Worm (Caenorhabditis elegans): ENCODE data around the gene srt-42.
A peak's percentile ranks its signal among the peaks of the same experiment; 100 is the strongest.
"Not testable (repeated sequence)": the region's sequence is repeated elsewhere in the genome, so short reads cannot be mapped to it uniquely, and the experiment has no call there.

srt-42 gene

DNA sequence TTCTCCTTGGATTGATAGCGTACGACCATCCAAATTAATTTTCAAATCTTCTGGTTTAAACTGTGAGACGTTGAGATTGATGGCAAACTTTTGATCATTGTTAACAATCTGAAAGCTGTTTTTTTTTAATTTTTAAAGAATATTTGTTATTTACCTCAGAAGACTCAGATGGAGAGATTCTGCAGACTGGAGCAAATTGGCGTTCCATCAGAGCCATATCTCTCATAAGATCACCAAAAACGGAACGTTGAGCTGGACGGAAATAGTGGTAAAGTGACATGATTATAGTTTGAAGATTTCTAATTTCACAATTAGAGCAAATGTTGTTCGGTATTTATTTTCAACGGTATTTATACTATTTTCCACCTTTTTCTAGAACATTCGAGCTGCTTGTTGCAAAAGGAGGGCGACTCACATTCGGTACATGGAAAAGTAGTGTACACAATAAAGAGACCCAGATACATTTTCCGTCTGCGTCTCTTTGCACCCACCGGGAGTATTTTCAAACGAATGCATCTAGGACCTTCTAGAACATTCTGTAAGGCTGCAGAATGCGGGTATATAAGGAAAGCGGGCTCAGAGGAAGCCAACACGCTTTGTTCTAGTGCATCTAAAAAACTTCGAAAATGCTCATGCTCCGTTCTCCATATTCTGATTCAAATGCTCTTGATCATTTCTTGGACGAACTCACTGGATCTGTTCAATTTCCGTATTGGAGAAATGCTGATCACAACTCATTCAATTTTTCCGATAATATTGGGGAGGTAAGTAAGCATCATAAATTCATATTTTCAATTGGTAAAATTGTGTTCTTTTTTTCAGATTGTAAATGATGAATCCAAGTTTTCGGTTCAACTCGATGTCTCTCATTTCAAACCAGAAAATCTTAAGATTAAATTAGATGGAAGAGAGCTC lies 2.4 kb upstream of the srt-42 start, which contains the start of the genes hsp-16.2 and hsp-16.41:
TSS of gene hsp-16.2 (minus strand) at position 313 of the 915 bp plus-strand sequence.
TSS of gene hsp-16.41 (plus strand) at position 534 of the 915 bp plus-strand sequence.
- TF ChIP-seq lsy-12 (tag; optimal IDR thresholded peaks at IDR 0.05) (peak; percentile 46), eor-1 (tag; optimal IDR thresholded peaks at IDR 0.05) (peak in 1 of 2 experiments; percentile 69), ztf-11 (tag; optimal IDR thresholded peaks at IDR 0.05) (no peak), ama-1 (optimal IDR thresholded peaks at IDR 0.05) (peak; percentile 95), nhr-25 (tag; optimal IDR thresholded peaks at IDR 0.05) (peak; percentile 6), pha-4 (tag; optimal IDR thresholded peaks at IDR 0.05) (peak; percentile 62), mml-1 (tag; optimal IDR thresholded peaks at IDR 0.05) (no peak), hmg-11 (tag; optimal IDR thresholded peaks at IDR 0.05) (peak; percentile 29), elt-2 (tag; optimal IDR thresholded peaks at IDR 0.05) (peak; percentile 28), lin-15B (tag; optimal IDR thresholded peaks at IDR 0.05) (no peak), skn-1 (tag; optimal IDR thresholded peaks at IDR 0.05) (peak; percentile 40), nhr-11 (tag; optimal IDR thresholded peaks at IDR 0.05) (no peak), elt-3 (tag; optimal IDR thresholded peaks at IDR 0.05) (no peak), nfya-1 (tag; optimal IDR thresholded peaks at IDR 0.05; ENCODE audit: insufficient read depth) (peak; percentile 81), ceh-9 (tag; optimal IDR thresholded peaks at IDR 0.05) (no peak), R02D3.7 (tag; optimal IDR thresholded peaks at IDR 0.05) (no peak), lin-39 (tag; optimal IDR thresholded peaks at IDR 0.05) (peak; percentile 49), sea-2 (GFP tag; optimal IDR thresholded peaks at IDR 0.05) (peak; percentile 65), mdl-1 (tag; optimal IDR thresholded peaks at IDR 0.05) (no peak), ztf-4 (tag; optimal IDR thresholded peaks at IDR 0.05) (no peak), tbx-2 (tag; optimal IDR thresholded peaks at IDR 0.05) (no peak), nhr-67 (tag; optimal IDR thresholded peaks at IDR 0.05) (no peak)

- TF ChIP-seq egl-5 (tag; optimal IDR thresholded peaks at IDR 0.05) = peak; percentile 19
- TF ChIP-seq nhr-25 (tag; optimal IDR thresholded peaks at IDR 0.05) = peak; percentile 13
- TF ChIP-seq ama-1 (optimal IDR thresholded peaks at IDR 0.05) = peak; percentile 92
- no peak for TF ChIP-seq snpc-4 (tag; optimal IDR thresholded peaks at IDR 0.05)
- TF ChIP-seq nfya-1 (tag; optimal IDR thresholded peaks at IDR 0.05; ENCODE audit: insufficient read depth) = peak; percentile 30
- peak; percentile 49 for TF ChIP-seq pha-4 (tag; optimal IDR thresholded peaks at IDR 0.05)
- TF ChIP-seq unc-62 (GFP tag; optimal IDR thresholded peaks at IDR 0.05) = no peak
Observed at ce11 chrV:1805724-1806316, 1.4 kb upstream of the srt-42 start.

DNA sequence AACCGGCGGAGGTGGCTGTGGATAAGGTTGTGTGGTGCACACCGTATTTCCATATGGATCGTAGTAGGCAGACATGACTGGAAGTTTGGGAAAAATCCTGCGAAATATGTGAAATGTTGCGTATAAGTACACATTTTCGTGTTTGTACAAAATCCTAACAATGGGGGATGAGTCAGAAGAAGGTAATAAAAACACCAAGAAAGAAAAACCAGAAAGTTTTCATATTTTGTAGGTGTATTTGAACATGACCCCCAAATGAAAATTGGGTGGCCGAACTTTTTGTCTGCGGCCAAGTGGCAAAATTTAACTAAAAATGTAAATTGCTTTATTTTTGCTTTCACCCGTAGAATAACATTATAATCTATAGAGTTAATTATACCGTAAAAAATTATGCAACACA lies 3.8 kb downstream of the srt-42 start, which contains the start of gene Y46H3A.4:
TSS of gene Y46H3A.4 (minus strand) at position 101 of the 400 bp plus-strand sequence.
- TF ChIP-seq fos-1 (tag; optimal IDR thresholded peaks at IDR 0.05) (no peak), ama-1 (optimal IDR thresholded peaks at IDR 0.05) (no peak), nhr-77 (tag; optimal IDR thresholded peaks at IDR 0.05) (no peak), ztf-11 (tag; optimal IDR thresholded peaks at IDR 0.05) (no peak), mml-1 (tag; optimal IDR thresholded peaks at IDR 0.05) (no peak), nhr-12 (tag; optimal IDR thresholded peaks at IDR 0.05) (no peak), nhr-11 (tag; optimal IDR thresholded peaks at IDR 0.05) (no peak), lin-39 (tag; optimal IDR thresholded peaks at IDR 0.05) (no peak), nhr-237 (tag; optimal IDR thresholded peaks at IDR 0.05) (no peak), nhr-76 (tag; optimal IDR thresholded peaks at IDR 0.05) (no peak), unc-62 (GFP tag; optimal IDR thresholded peaks at IDR 0.05) (no peak), nhr-43 (tag; optimal IDR thresholded peaks at IDR 0.05; ENCODE audit: poor library complexity, severe bottlenecking) (no peak), nhr-28 (tag; optimal IDR thresholded peaks at IDR 0.05) (no peak)

ce11 chrV:1814784-1815183 lies 7.5 kb downstream of the srt-42 start, which contains the start of gene Y46H3A.5:
TSS of gene Y46H3A.5 (minus strand) at chrV:1814884.
- not testable (repeated sequence) for TF ChIP-seq pha-4, elt-3, eor-1 (tag; optimal IDR thresholded peaks at IDR 0.05)
